Fruit fly (Drosophila melanogaster) Kc167 (cell line): Measurements from ENCODE around the gene Rrp45.
A peak's percentile ranks its signal among the peaks of the same experiment; 100 is the strongest.

Experiments
- h ChIP-seq: fragments of >200 bp; optimal IDR thresholded peaks from 3 replicates; lab custom pipeline; 2018; ENCODE audit warnings: missing external identifiers
- insv ChIP-seq: fragments of >200 bp; optimal IDR thresholded peaks from 3 replicates; lab custom pipeline; 2018; ENCODE audit warnings: missing external identifiers
- psq ChIP-seq: fragments of >200 bp; optimal IDR thresholded peaks from 2 replicates; lab custom pipeline; 2017; ENCODE audit warnings: missing external identifiers

DNA sequence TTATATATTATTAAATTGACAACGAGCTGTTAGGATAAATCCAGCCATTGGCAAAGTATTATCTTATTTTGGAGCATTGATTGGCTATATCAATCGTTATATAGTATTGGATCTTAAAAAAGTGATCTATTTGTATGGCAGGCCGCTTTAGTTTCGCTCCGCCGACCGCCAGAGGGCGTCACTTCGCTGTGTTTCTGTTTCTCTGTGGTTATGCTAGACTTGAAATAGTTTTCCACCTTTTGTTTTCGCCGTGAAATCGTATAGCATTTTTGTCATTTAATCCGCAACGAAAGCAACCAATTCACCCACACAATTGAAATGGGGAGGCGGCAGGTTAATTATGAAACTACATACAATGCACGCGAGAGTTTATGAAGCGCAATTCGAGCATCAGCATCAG lies 44.2 kb downstream of the Rrp45 start:
- TF ChIP-seq psq (lab: Kevin White, UChicago) (no peak), h (peak; percentile 4), insv (lab: Kevin White, UChicago) (no peak)
